Worm (Caenorhabditis elegans): Measurements from ENCODE around the gene ttr-41.

The ttr-41 gene

ce11 chrII:4753133-4753532 lies 25.5 kb upstream of the ttr-41 start, which contains the start of gene C27D9.1:
TSS of gene C27D9.1 (plus strand) at chrII:4753413.
- TF ChIP-seq ceh-13 (GFP tag; optimal IDR thresholded peaks at IDR 0.05) (no peak), tra-4 (tag; optimal IDR thresholded peaks at IDR 0.05) (no peak), F13C5.2 (tag; optimal IDR thresholded peaks at IDR 0.05) (no peak), tbx-11 (GFP tag; IDR thresholded peaks at IDR 0.05) (no peak), scrt-1 (GFP tag; IDR thresholded peaks at IDR 0.05) (no peak)

- TF ChIP-seq hnd-1 (tag; optimal IDR thresholded peaks at IDR 0.05) (no peak), tbx-37 (GFP tag; conservative IDR thresholded peaks at IDR 0.05) (no peak), ceh-13 (GFP tag; optimal IDR thresholded peaks at IDR 0.05) (no peak), ama-1 (optimal IDR thresholded peaks at IDR 0.05) (no peak), F13C5.2 (tag; optimal IDR thresholded peaks at IDR 0.05) (no peak), pes-1 (GFP tag; IDR thresholded peaks at IDR 0.05) (no peak), hmbx-1 (tag; optimal IDR thresholded peaks at IDR 0.05) (no peak), sea-1 (GFP tag; conservative IDR thresholded peaks at IDR 0.05) (no peak), ets-7 (tag; optimal IDR thresholded peaks at IDR 0.05) (no peak), scrt-1 (GFP tag; IDR thresholded peaks at IDR 0.05) (no peak), hmg-4 (GFP tag; optimal IDR thresholded peaks at IDR 0.05) (no peak)
These were observed 24.6 kb upstream of the ttr-41 start, which contains the start of gene F41C3.1 for ce11 chrII:4752257-4752728. TSS of gene F41C3.1 (plus strand) at chrII:4752307.

ce11 chrII:4749581-4749980 lies 21.9 kb upstream of the ttr-41 start, which contains the start of gene F41C3.2:
TSS of gene F41C3.2 (plus strand) at chrII:4749968.
- TF ChIP-seq sea-1 (GFP tag; conservative IDR thresholded peaks at IDR 0.05) (no peak), pes-1 (GFP tag; IDR thresholded peaks at IDR 0.05) (no peak), tbx-37 (GFP tag; conservative IDR thresholded peaks at IDR 0.05) (no peak), hmbx-1 (tag; optimal IDR thresholded peaks at IDR 0.05) (no peak)

DNA sequence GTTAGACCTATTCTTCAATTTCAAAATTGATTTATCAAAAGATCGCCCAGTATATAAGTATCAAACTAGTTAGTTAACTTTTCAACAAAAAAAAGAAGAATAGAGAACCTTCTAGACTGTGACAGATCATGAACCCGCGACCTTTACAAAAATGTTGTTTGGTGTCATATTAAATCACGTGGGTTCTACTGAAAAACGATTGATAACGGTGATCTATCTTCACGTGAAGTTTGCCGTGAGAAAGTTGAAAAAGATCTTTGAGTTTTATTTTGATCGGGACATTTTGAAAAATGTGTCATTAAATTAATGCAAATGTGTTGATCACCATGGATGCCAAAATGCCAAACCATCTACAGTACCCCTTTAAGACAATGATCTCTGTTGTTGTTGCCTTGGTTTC lies 20.7 kb upstream of the ttr-41 start:
- no peak for TF ChIP-seq sea-1 (GFP tag; conservative IDR thresholded peaks at IDR 0.05)

ce11 chrII:4747697-4748096 lies 20.0 kb upstream of the ttr-41 start:
- TF ChIP-seq scrt-1 (GFP tag; IDR thresholded peaks at IDR 0.05) (no peak), tbx-11 (GFP tag; IDR thresholded peaks at IDR 0.05) (no peak), ets-7 (tag; optimal IDR thresholded peaks at IDR 0.05) (no peak), hnd-1 (tag; optimal IDR thresholded peaks at IDR 0.05) (no peak), flt-1 (GFP tag; IDR thresholded peaks at IDR 0.05) (no peak), B0310.2 (tag; optimal IDR thresholded peaks at IDR 0.05) (no peak), tbx-37 (GFP tag; conservative IDR thresholded peaks at IDR 0.05) (no peak), tra-4 (tag; optimal IDR thresholded peaks at IDR 0.05) (no peak), ceh-36 (tag; optimal IDR thresholded peaks at IDR 0.05) (no peak), F13C5.2 (tag; optimal IDR thresholded peaks at IDR 0.05) (no peak)

ce11 chrII:4747063-4747462 lies 19.4 kb upstream of the ttr-41 start:
- TF ChIP-seq ama-1 (optimal IDR thresholded peaks at IDR 0.05) = no peak
- no peak for TF ChIP-seq tbx-37 (GFP tag; conservative IDR thresholded peaks at IDR 0.05)
- no peak for TF ChIP-seq ceh-13 (GFP tag; optimal IDR thresholded peaks at IDR 0.05)
- no peak for TF ChIP-seq tra-4 (tag; optimal IDR thresholded peaks at IDR 0.05)
- no peak for TF ChIP-seq sea-1 (GFP tag; conservative IDR thresholded peaks at IDR 0.05)
- TF ChIP-seq B0310.2 (tag; optimal IDR thresholded peaks at IDR 0.05) = no peak
- no peak for TF ChIP-seq ceh-36 (tag; optimal IDR thresholded peaks at IDR 0.05)
- no peak for TF ChIP-seq ets-7 (tag; optimal IDR thresholded peaks at IDR 0.05)
- no peak for TF ChIP-seq pes-1 (GFP tag; IDR thresholded peaks at IDR 0.05)
- TF ChIP-seq hmg-4 (GFP tag; optimal IDR thresholded peaks at IDR 0.05) = no peak
- TF ChIP-seq hmbx-1 (tag; optimal IDR thresholded peaks at IDR 0.05) = no peak
- TF ChIP-seq tbx-11 (GFP tag; IDR thresholded peaks at IDR 0.05) = no peak
- no peak for TF ChIP-seq flt-1 (GFP tag; IDR thresholded peaks at IDR 0.05)
- no peak for TF ChIP-seq scrt-1 (GFP tag; IDR thresholded peaks at IDR 0.05)
- TF ChIP-seq F13C5.2 (tag; optimal IDR thresholded peaks at IDR 0.05) = no peak
- TF ChIP-seq hnd-1 (tag; optimal IDR thresholded peaks at IDR 0.05) = no peak

DNA sequence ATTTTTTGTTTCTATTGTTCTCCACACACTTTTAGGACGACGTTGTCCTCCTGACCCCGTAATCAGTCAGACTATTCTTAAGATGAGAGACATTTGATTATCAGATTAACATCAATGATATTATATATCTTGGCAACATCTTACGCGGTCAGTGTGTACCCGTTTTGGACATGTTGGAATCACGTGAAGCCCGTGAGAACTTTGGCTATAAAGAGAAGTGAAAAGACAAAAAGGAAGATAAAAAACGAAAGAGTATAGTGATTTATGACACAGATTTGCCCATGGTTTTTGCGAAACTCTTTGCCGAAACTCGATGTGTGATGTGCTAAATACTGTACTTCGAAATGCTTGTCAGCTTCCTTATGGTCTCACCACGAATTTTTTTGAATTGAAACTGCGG lies 17.6 kb upstream of the ttr-41 start:
- no peak for TF ChIP-seq aly-1 (tag; optimal IDR thresholded peaks at IDR 0.05)
- TF ChIP-seq hmg-4 (GFP tag; optimal IDR thresholded peaks at IDR 0.05) = no peak
- no peak for TF ChIP-seq ceh-13 (GFP tag; optimal IDR thresholded peaks at IDR 0.05)
- no peak for TF ChIP-seq ets-7 (tag; optimal IDR thresholded peaks at IDR 0.05)
- TF ChIP-seq tbx-37 (GFP tag; conservative IDR thresholded peaks at IDR 0.05) = no peak

DNA sequence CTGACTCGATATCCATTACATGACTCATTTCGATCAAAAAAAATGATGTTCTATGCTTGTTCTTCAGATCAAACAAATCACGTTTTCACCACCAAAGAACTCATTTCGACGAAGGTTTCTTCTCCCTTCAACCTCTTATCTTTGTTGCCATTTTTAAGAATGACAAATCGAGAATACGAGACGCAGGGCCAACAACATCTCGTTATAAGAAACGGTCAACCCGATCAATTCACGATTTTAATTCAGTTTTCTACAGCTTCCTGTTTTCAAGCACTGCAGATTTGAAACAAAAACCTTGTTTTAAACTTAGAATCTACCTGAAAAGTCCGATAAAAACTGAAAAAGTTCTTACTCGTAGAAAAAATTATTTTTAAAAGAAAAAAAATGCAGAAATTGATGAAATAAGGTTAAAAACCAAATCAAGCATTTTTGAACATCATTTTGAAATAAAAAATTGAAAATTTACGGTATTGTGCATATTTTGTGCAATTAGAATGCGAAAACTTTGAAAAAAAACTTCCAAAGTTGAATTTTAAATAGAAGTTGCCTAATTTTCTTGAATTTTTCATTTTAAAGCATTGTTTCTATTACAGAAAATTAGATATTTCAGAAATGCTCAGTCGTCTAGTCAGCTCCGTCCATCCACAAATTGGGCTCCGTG lies 14.0 kb upstream of the ttr-41 start, which contains the start of gene acs-11:
Gene acs-11 (plus strand): TSS at position 611 of the 661 bp plus-strand sequence.
- no peak for TF ChIP-seq tbx-11 (GFP tag; IDR thresholded peaks at IDR 0.05)
- no peak for TF ChIP-seq scrt-1 (GFP tag; IDR thresholded peaks at IDR 0.05)
- no peak for TF ChIP-seq ceh-13 (GFP tag; optimal IDR thresholded peaks at IDR 0.05)
- no peak for TF ChIP-seq tra-4 (tag; optimal IDR thresholded peaks at IDR 0.05)
- TF ChIP-seq ets-7 (tag; optimal IDR thresholded peaks at IDR 0.05) = no peak
- TF ChIP-seq ama-1 (optimal IDR thresholded peaks at IDR 0.05) = no peak
- no peak for TF ChIP-seq hmbx-1 (tag; optimal IDR thresholded peaks at IDR 0.05)
- TF ChIP-seq tbx-37 (GFP tag; conservative IDR thresholded peaks at IDR 0.05) = no peak
- TF ChIP-seq B0310.2 (tag; optimal IDR thresholded peaks at IDR 0.05) = no peak
- no peak for TF ChIP-seq F13C5.2 (tag; optimal IDR thresholded peaks at IDR 0.05)
- no peak for TF ChIP-seq sea-1 (GFP tag; conservative IDR thresholded peaks at IDR 0.05)
- TF ChIP-seq pes-1 (GFP tag; IDR thresholded peaks at IDR 0.05) = no peak
- TF ChIP-seq hnd-1 (tag; optimal IDR thresholded peaks at IDR 0.05) = no peak
- TF ChIP-seq aly-1 (tag; optimal IDR thresholded peaks at IDR 0.05) = no peak
- TF ChIP-seq flt-1 (GFP tag; IDR thresholded peaks at IDR 0.05) = no peak
- TF ChIP-seq ceh-36 (tag; optimal IDR thresholded peaks at IDR 0.05) = no peak
- no peak for TF ChIP-seq hmg-4 (GFP tag; optimal IDR thresholded peaks at IDR 0.05)

All from whole organism, early embryonic.